Fruit fly (Drosophila melanogaster): ENCODE measurements around the gene RpS27.
A peak's percentile ranks its signal among the peaks of the same experiment; 100 is the strongest.

The RpS27 gene

DNA sequence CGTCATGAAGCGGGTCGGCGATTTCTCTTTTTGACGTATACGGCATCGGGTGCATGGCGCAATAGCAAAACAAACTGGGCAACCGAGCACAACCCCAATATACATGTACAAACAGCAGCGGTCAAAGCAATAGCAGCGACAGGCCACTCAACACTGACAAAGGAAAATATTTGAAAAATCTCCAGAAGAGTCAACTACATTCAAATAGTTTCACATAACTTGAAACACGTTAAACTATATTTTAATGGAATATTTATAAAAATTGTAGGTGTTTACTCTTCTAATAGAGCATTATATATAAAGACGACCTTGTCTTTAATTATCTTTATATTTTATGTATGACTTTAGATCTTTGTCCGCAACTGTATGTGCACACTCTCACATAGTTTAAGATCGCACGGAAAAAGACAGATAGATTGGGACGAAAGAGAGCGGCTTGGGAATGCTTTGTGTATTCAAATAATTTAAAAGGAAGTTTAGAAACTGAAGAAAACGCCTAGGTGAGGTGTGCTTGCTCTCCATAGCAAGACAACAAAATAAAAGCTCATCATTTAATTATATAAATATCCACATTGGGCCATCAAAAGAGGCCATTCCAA is 39.8 kb downstream of the RpS27 start (continued):
- TF ChIP-seq gcm (GFP tag; optimal IDR thresholded peaks at IDR 0.05) (peak; percentile 79), CG14441 (GFP tag; IDR thresholded peaks at IDR 0.05) (peak; percentile 68), ken (GFP tag; IDR thresholded peaks at IDR 0.05) (peak; percentile 66; the same call in 2 of the 3 replicates), CG4404 (GFP tag; IDR thresholded peaks at IDR 0.05) (peak; percentile 59), ato (GFP tag; IDR thresholded peaks at IDR 0.05; ENCODE audit: partially characterized antibody) (no peak), CG4820 (GFP tag; optimal IDR thresholded peaks at IDR 0.05) (peak; percentile 66), ab (GFP tag; optimal IDR thresholded peaks at IDR 0.05) (peak; percentile 22), CG3065 (GFP tag; optimal IDR thresholded peaks at IDR 0.05) (peak; percentile 14), Ada2b (GFP tag; IDR thresholded peaks at IDR 0.05) (peak; percentile 61; the same call in 1 of the 2 replicates), Nf-YB (GFP tag; optimal IDR thresholded peaks at IDR 0.05) (peak; percentile 63), CG6854 (GFP tag; optimal IDR thresholded peaks at IDR 0.05) (peak; percentile 45), CG17912 (GFP tag; optimal IDR thresholded peaks at IDR 0.05) (no peak), Kr (GFP tag; optimal IDR thresholded peaks at IDR 0.05) (no peak), TFAM (GFP tag; optimal IDR thresholded peaks at IDR 0.05) (no peak), dm (GFP tag; optimal IDR thresholded peaks at IDR 0.05) (no peak), Scr (GFP tag; IDR thresholded peaks at IDR 0.05; ENCODE audit: partially characterized antibody) (no peak), row (GFP tag; IDR thresholded peaks at IDR 0.05) (peak; percentile 84), CG32772 (GFP tag; IDR thresholded peaks at IDR 0.05) (0 out of 2 replicates have a peak, but pooled peaks have one; percentile 47), CG3995 (GFP tag; optimal IDR thresholded peaks at IDR 0.05) (no peak), CG11695 (GFP tag; IDR thresholded peaks at IDR 0.05) (peak; percentile 86), CG2199 (GFP tag; IDR thresholded peaks at IDR 0.05) (peak; percentile 74; the same call in 1 of the 3 replicates), bowl (GFP tag; IDR thresholded peaks at IDR 0.05) (no peak), fru (optimal IDR thresholded peaks at IDR 0.05) (no peak), insv (GFP tag; optimal IDR thresholded peaks at IDR 0.05) (no peak), CG12155 (GFP tag; optimal IDR thresholded peaks at IDR 0.05) (peak; percentile 55), CG34224 (GFP tag; IDR thresholded peaks at IDR 0.05; ENCODE audit: partially characterized antibody) (no peak), grau (tag; optimal IDR thresholded peaks at IDR 0.05) (peak; percentile 81), Ptx1 (GFP tag; IDR thresholded peaks at IDR 0.05) (peak; percentile 71), nmo (GFP tag; optimal IDR thresholded peaks at IDR 0.05) (peak; percentile 83), nau (GFP tag; optimal IDR thresholded peaks at IDR 0.05) (peak; percentile 62), peb (GFP tag; IDR thresholded peaks at IDR 0.05) (peak; percentile 53), CG2116 (GFP tag; optimal IDR thresholded peaks at IDR 0.05) (peak; percentile 11), CG8281 (tag; optimal IDR thresholded peaks at IDR 0.05) (peak; percentile 4), CG10543 (GFP tag; optimal IDR thresholded peaks at IDR 0.05) (peak; percentile 18), Dbx (GFP tag; IDR thresholded peaks at IDR 0.05) (0 out of 3 replicates have a peak, but pooled peaks have one; percentile 10), sr (GFP tag; IDR thresholded peaks at IDR 0.05) (0 out of 3 replicates have a peak, but pooled peaks have one; percentile 19), CG10267 (tag; optimal IDR thresholded peaks at IDR 0.05) (peak; percentile 74), CG8290 (GFP tag; optimal IDR thresholded peaks at IDR 0.05) (peak; percentile 26), CG8290 (tag; optimal IDR thresholded peaks at IDR 0.05) (peak in 1 of 2 experiments; percentile 39), CG10431 (GFP tag; optimal IDR thresholded peaks at IDR 0.05) (peak; percentile 41), klu (GFP tag; IDR thresholded peaks at IDR 0.05) (no peak), Optix (GFP tag; IDR thresholded peaks at IDR 0.05) (peak; percentile 38; the same call in 1 of the 3 replicates), CG4854 (GFP tag; optimal IDR thresholded peaks at IDR 0.05) (peak; percentile 24), yki (optimal IDR thresholded peaks at IDR 0.05) (no peak), eve (GFP tag; optimal IDR thresholded peaks at IDR 0.05) (peak in 1 of 2 experiments; percentile 85), CG17802 (tag; optimal IDR thresholded peaks at IDR 0.05) (peak; percentile 21), zfh2 (GFP tag; optimal IDR thresholded peaks at IDR 0.05) (peak; percentile 33), maf-S (GFP tag; optimal IDR thresholded peaks at IDR 0.05) (peak; percentile 25), Vsx1 (GFP tag; optimal IDR thresholded peaks at IDR 0.05) (peak; percentile 56), Jarid2 (GFP tag; optimal IDR thresholded peaks at IDR 0.05) (no peak), Ravus (GFP tag; IDR thresholded peaks at IDR 0.05) (no peak; the same call in 1 of the 2 replicates)

Data from whole organism, embryonic.